Fruit fly (Drosophila melanogaster): ENCODE results near the gene CG5167.

- TF ChIP-seq CG8478 (optimal IDR thresholded peaks at IDR 0.05) (no peak), CTCF (optimal IDR thresholded peaks at IDR 0.05) (no peak)
Measured at dm6 chr3R:12372800-12373199, 33.5 kb upstream of the CG5167 start, which contains the start of gene GstD3.
